Worm (Caenorhabditis elegans) whole organism, midembryonic: ENCODE measurements around the gene F39G3.3.

Experiments used
- T22C8.4 ChIP-seq: fragments of 200-800 bp; sonication (Bioruptor generic); IDR thresholded peaks from 2 replicates; pipeline ENCODE4 v1.3.6; 2022; ENCODE audit warnings: missing genetic modification characterization, missing compliant biosample characterization
- cog-1 ChIP-seq: sonication (generic microtip); optimal IDR thresholded peaks from 2 replicates; lab custom pipeline; 2016; ENCODE audit warnings: missing genetic modification characterization, missing compliant biosample characterization
- tab-1 ChIP-seq: fragments of 200-800 bp; sonication (Bioruptor generic); IDR thresholded peaks from 2 replicates; pipeline ENCODE4 v1.3.6; 2022; ENCODE audit warnings: missing genetic modification characterization, missing compliant biosample characterization
- ztf-23 ChIP-seq: fragments of 200-800 bp; sonication (Bioruptor generic); IDR thresholded peaks from 2 replicates; pipeline ENCODE4 v1.3.6; 2022; ENCODE audit warnings: missing genetic modification reagents, missing genetic modification characterization, missing compliant biosample characterization

DNA sequence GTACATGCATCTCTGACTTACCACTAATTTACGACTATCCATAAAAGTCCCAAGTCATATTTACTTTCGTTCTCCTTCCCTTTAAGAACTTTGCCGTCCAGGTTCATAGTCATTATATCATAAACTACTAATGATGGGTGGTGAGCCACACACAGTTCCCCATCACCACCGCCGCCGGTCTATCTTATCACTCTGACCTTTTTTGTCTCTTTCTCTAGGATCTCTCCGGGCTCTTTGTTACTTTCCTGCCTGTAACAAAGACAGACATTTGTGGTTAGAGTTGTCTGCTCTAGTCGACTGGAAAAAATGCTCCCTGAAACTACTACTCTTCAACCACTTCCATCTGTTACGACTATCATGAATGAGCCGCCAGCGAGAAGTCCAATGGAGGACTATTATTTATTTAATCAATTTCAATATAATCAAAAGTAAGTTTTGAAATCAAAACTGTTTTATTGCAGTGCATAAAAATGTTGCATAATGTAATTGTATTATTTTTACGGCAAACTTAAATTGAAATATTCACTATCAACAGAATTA lies 38.8 kb downstream of the F39G3.3 start, which contains the start of gene elt-7:
- TF ChIP-seq tab-1 = no peak
- no peak for TF ChIP-seq T22C8.4 (GFP tag; lab: Robert Waterston, UW)
- TF ChIP-seq cog-1 = no peak
- TF ChIP-seq ztf-23 (GFP tag; lab: Robert Waterston, UW) = no peak
